Fruit fly (Drosophila melanogaster): ENCODE results near the gene Nlp.

Nlp gene

DNA sequence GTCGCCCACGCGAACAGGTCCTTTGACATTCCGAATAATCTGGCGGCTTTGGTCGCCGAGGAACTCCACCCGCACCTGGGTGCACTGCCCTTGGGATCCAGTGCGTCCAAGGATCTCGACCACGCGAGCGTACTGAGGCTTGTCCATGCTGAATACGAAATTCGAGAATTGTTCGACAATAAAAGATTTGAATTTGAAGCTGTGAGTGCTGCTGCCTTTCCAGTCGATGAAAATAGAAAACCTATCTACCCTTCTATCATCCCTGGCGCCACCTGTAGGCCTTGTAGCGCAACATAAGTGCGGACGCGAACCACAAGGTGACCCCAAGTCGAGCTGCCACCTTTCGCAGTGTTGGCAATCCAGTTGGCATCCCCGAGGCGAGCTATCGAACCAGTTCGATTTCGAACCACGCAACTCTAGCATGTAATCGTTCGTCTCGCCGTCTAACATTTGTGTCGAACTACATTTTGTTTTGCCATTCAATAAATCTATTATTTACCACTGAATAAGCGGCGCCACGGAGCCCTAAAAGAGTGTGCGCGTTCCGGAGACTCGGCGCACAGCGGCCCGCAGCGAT lies 18.0 kb downstream of the Nlp start, which contains the start of the genes RpS28a and Axn (continued):
- no peak for TF ChIP-seq zf30C (GFP tag; optimal IDR thresholded peaks at IDR 0.05)
- no peak for TF ChIP-seq CG1529 (GFP tag; optimal IDR thresholded peaks at IDR 0.05)
- TF ChIP-seq CG7271 (tag; optimal IDR thresholded peaks at IDR 0.05): no peak
- no peak for TF ChIP-seq CG6175 (GFP tag; IDR thresholded peaks at IDR 0.05)
- no peak for TF ChIP-seq CG1602 (GFP tag; optimal IDR thresholded peaks at IDR 0.05)
- peak; percentile 42; the same call in 1 of the 2 replicates for TF ChIP-seq hbn (GFP tag; IDR thresholded peaks at IDR 0.05; ENCODE audit: partially characterized antibody)
- peak; percentile 91 for TF ChIP-seq Lhr (GFP tag; optimal IDR thresholded peaks at IDR 0.05)
- no peak for TF ChIP-seq fd102C (GFP tag; optimal IDR thresholded peaks at IDR 0.05)
- peak; percentile 26; the same call in 2 of the 3 replicates for TF ChIP-seq row (GFP tag; IDR thresholded peaks at IDR 0.05)
- peak; percentile 97 for TF ChIP-seq CTCF (GFP tag; optimal IDR thresholded peaks at IDR 0.05)
- no peak for TF ChIP-seq CG7786 (GFP tag; optimal IDR thresholded peaks at IDR 0.05)
- no peak for TF ChIP-seq ewg (GFP tag; optimal IDR thresholded peaks at IDR 0.05)
- peak; percentile 19 for TF ChIP-seq CoRest (tag; optimal IDR thresholded peaks at IDR 0.05)
- no peak for TF ChIP-seq dan (GFP tag; IDR thresholded peaks at IDR 0.05)
- no peak for TF ChIP-seq CG4282 (GFP tag; optimal IDR thresholded peaks at IDR 0.05)
- no peak for TF ChIP-seq trh (GFP tag; optimal IDR thresholded peaks at IDR 0.05)
- TF ChIP-seq Taf1 (GFP tag; IDR thresholded peaks at IDR 0.05): no peak
- no peak for TF ChIP-seq twi (tag; optimal IDR thresholded peaks at IDR 0.05)
- peak; percentile 59 for TF ChIP-seq CG42726 (GFP tag; IDR thresholded peaks at IDR 0.05; ENCODE audit: partially characterized antibody)
- no peak for TF ChIP-seq Nf-YC (tag; optimal IDR thresholded peaks at IDR 0.05)
- TF ChIP-seq unpg (GFP tag; optimal IDR thresholded peaks at IDR 0.05): no peak
- TF ChIP-seq CG2202 (tag; optimal IDR thresholded peaks at IDR 0.05): no peak
- TF ChIP-seq kah (GFP tag; optimal IDR thresholded peaks at IDR 0.05): no peak
- TF ChIP-seq eyg (GFP tag; optimal IDR thresholded peaks at IDR 0.05): no peak
- TF ChIP-seq sisA (GFP tag; IDR thresholded peaks at IDR 0.05): peak; percentile 33; the same call in 1 of the 2 replicates
- TF ChIP-seq CG15011 (GFP tag; optimal IDR thresholded peaks at IDR 0.05): no peak
- TF ChIP-seq Hmr (GFP tag; optimal IDR thresholded peaks at IDR 0.05): peak; percentile 45
- no peak for TF ChIP-seq CG4424 (GFP tag; optimal IDR thresholded peaks at IDR 0.05)
- no peak for TF ChIP-seq Mad (GFP tag; optimal IDR thresholded peaks at IDR 0.05)
- peak; percentile 19 for TF ChIP-seq nmo (GFP tag; optimal IDR thresholded peaks at IDR 0.05)
- peak; percentile 32 for TF ChIP-seq tin (GFP tag; optimal IDR thresholded peaks at IDR 0.05)
- no peak for TF ChIP-seq CG12155 (GFP tag; optimal IDR thresholded peaks at IDR 0.05)
- no peak for TF ChIP-seq CG10959 (GFP tag; IDR thresholded peaks at IDR 0.05)
- peak; percentile 18 for TF ChIP-seq Atf3 (GFP tag; optimal IDR thresholded peaks at IDR 0.05)
- TF ChIP-seq gcm2 (GFP tag; optimal IDR thresholded peaks at IDR 0.05): no peak
- TF ChIP-seq CG15479 (GFP tag; optimal IDR thresholded peaks at IDR 0.05): no peak
- TF ChIP-seq CG11723 (GFP tag; optimal IDR thresholded peaks at IDR 0.05): no peak
- TF ChIP-seq MESR4 (GFP tag; optimal IDR thresholded peaks at IDR 0.05): peak; percentile 94
- TF ChIP-seq dmrt11E (tag; optimal IDR thresholded peaks at IDR 0.05): peak; percentile 0
- TF ChIP-seq corto (GFP tag; optimal IDR thresholded peaks at IDR 0.05): no peak
- no peak for TF ChIP-seq Vsx1 (GFP tag; optimal IDR thresholded peaks at IDR 0.05)
- no peak for TF ChIP-seq grau (tag; optimal IDR thresholded peaks at IDR 0.05)
- TF ChIP-seq CG14965 (GFP tag; optimal IDR thresholded peaks at IDR 0.05; ENCODE audit: borderline replicate concordance): no peak
- TF ChIP-seq Rfx (GFP tag; IDR thresholded peaks at IDR 0.05): peak; percentile 48
- peak; percentile 83 for TF ChIP-seq HmgD (GFP tag; optimal IDR thresholded peaks at IDR 0.05)
- TF ChIP-seq CG13894 (tag; optimal IDR thresholded peaks at IDR 0.05): no peak
- no peak for TF ChIP-seq HLH3B (GFP tag; IDR thresholded peaks at IDR 0.05)
- no peak for TF ChIP-seq CG16863 (GFP tag; optimal IDR thresholded peaks at IDR 0.05)
- TF ChIP-seq Sry-β (GFP tag; optimal IDR thresholded peaks at IDR 0.05): no peak
- peak; percentile 44 for TF ChIP-seq CG12659 (GFP tag; optimal IDR thresholded peaks at IDR 0.05)
- no peak for TF ChIP-seq CG11085 (GFP tag; IDR thresholded peaks at IDR 0.05)

All from whole organism, embryonic.